Comparison of ENCODE assay signal across 2 fruit fly cellular contexts in the genomic region with DNA sequence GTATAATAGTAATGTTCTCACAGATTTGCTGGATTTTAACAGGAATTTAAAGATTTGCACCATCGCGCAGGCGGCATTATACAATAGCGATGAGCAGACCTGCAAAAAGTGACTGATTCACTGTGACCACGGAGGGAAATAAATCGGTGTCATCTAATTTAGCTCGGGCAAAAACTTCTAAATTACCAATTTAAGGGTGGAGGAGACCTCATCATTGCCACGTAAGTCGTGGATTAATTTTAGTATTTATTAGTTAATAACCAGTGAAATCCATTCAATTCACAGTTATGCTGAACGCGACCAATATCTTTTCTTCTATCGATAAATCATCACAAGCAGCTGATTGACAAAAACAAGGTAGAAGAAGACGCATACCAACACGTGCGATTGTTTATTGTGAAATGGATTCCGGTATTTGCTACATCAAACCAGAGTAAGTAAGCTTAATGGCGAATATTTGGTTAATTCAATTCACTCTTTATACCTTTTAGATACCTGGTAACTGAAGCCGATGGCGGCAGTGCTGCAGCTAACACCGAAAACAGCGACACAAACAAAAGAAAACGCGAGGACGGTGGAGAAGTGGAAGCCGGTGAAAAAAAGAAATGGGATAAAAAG.
A peak's percentile ranks its signal among the peaks of the same experiment; 100 is the strongest.
TF ChIP-seq lines count a peak whose summit lies in the region.

A gene (minus strand): TSS at position 105 of the 618 bp plus-strand sequence.
A gene (plus strand): TSS at position 369 of the 618 bp plus-strand sequence.

TF ChIP-seq in whole organism, embryonic, 481 proteins besides CTCF, POLR2A, EP300 and RAD21 (continued from another document and continues in another):
- TF ChIP-seq toy (GFP tag; IDR thresholded peaks at IDR 0.05; lab: Robert Waterston, UW) (peak; percentile 64), Dip3 (GFP tag; optimal IDR thresholded peaks at IDR 0.05; lab: Kevin White, UChicago) (peak; percentile 90), amos (GFP tag; IDR thresholded peaks at IDR 0.05; lab: Robert Waterston, UW; ENCODE audit: partially characterized antibody) (peak; percentile 47; the same call in 1 of the 2 replicates), eyg (GFP tag; optimal IDR thresholded peaks at IDR 0.05; lab: Kevin White, UChicago) (peak; percentile 84), CG5953 (GFP tag; IDR thresholded peaks at IDR 0.05; lab: Robert Waterston, UW) (peak; percentile 86), aop (GFP tag; IDR thresholded peaks at IDR 0.05; lab: Robert Waterston, UW) (peak; percentile 66), zf30C (GFP tag; optimal IDR thresholded peaks at IDR 0.05; lab: Kevin White, UChicago) (no peak), BEAF-32 (GFP tag; optimal IDR thresholded peaks at IDR 0.05; lab: Kevin White, UChicago) (peak; percentile 77), CG1529 (GFP tag; optimal IDR thresholded peaks at IDR 0.05; lab: Kevin White, UChicago) (peak; percentile 62), bcd (GFP tag; optimal IDR thresholded peaks at IDR 0.05; lab: Kevin White, UChicago) (peak; percentile 90), NFAT (GFP tag; IDR thresholded peaks at IDR 0.05; lab: Robert Waterston, UW) (peak; percentile 91), HLH3B (GFP tag; IDR thresholded peaks at IDR 0.05; lab: Robert Waterston, UW) (peak; percentile 87), CG9215 (GFP tag; IDR thresholded peaks at IDR 0.05; lab: Robert Waterston, UW) (peak; percentile 91), Doc2 (GFP tag; IDR thresholded peaks at IDR 0.05; lab: Robert Waterston, UW) (peak; percentile 28; the same call in 1 of the 2 replicates), CG13624 (GFP tag; optimal IDR thresholded peaks at IDR 0.05; lab: Kevin White, UChicago) (peak; percentile 94), Sry-δ (GFP tag; optimal IDR thresholded peaks at IDR 0.05; lab: Kevin White, UChicago) (peak; percentile 82), bigmax (GFP tag; optimal IDR thresholded peaks at IDR 0.05; lab: Kevin White, UChicago) (peak; percentile 34), inv (GFP tag; IDR thresholded peaks at IDR 0.05; lab: Robert Waterston, UW; ENCODE audit: partially characterized antibody) (peak; percentile 42; the same call in 1 of the 2 replicates), Dek (tag; optimal IDR thresholded peaks at IDR 0.05; lab: Kevin White, UChicago) (peak; percentile 82), CG11723 (GFP tag; optimal IDR thresholded peaks at IDR 0.05; lab: Kevin White, UChicago) (peak; percentile 78), CG9727 (GFP tag; optimal IDR thresholded peaks at IDR 0.05; lab: Kevin White, UChicago) (peak; percentile 87), sqz (GFP tag; optimal IDR thresholded peaks at IDR 0.05; lab: Kevin White, UChicago) (no peak), CG17328 (GFP tag; IDR thresholded peaks at IDR 0.05; lab: Robert Waterston, UW) (peak; percentile 90), CG12659 (GFP tag; optimal IDR thresholded peaks at IDR 0.05; lab: Kevin White, UChicago) (peak; percentile 92), CG14667 (GFP tag; IDR thresholded peaks at IDR 0.05; lab: Robert Waterston, UW) (peak; percentile 83), CG17802 (tag; optimal IDR thresholded peaks at IDR 0.05; lab: Kevin White, UChicago) (peak; percentile 76), CG2129 (GFP tag; IDR thresholded peaks at IDR 0.05; lab: Robert Waterston, UW; ENCODE audit: partially characterized antibody) (no peak; the same call in 1 of the 2 replicates), Oli (tag; optimal IDR thresholded peaks at IDR 0.05; lab: Kevin White, UChicago) (peak; percentile 87), odd (GFP tag; optimal IDR thresholded peaks at IDR 0.05; lab: Kevin White, UChicago) (peak; percentile 73), Dref (GFP tag; IDR thresholded peaks at IDR 0.05; lab: Robert Waterston, UW) (peak; percentile 66), sd (tag; optimal IDR thresholded peaks at IDR 0.05; lab: Kevin White, UChicago) (peak; percentile 97), NC2β (GFP tag; optimal IDR thresholded peaks at IDR 0.05; lab: Kevin White, UChicago) (peak; percentile 90), lab (GFP tag; optimal IDR thresholded peaks at IDR 0.05; lab: Kevin White, UChicago) (peak; percentile 95), gfzf (GFP tag; optimal IDR thresholded peaks at IDR 0.05; lab: Kevin White, UChicago) (peak; percentile 17), CG17829 (tag; optimal IDR thresholded peaks at IDR 0.05; lab: Kevin White, UChicago) (peak; percentile 93), usp (GFP tag; optimal IDR thresholded peaks at IDR 0.05; lab: Kevin White, UChicago) (no peak), CG15269 (tag; optimal IDR thresholded peaks at IDR 0.05; lab: Kevin White, UChicago) (peak; percentile 88), CG31365 (tag; optimal IDR thresholded peaks at IDR 0.05; lab: Kevin White, UChicago) (peak; percentile 49), Rx (GFP tag; IDR thresholded peaks at IDR 0.05; lab: Robert Waterston, UW) (peak; percentile 88), sim (GFP tag; IDR thresholded peaks at IDR 0.05; lab: Robert Waterston, UW) (peak; percentile 69; the same call in 1 of the 2 replicates), CG3065 (GFP tag; optimal IDR thresholded peaks at IDR 0.05; lab: Kevin White, UChicago) (peak; percentile 77), CG32767 (GFP tag; IDR thresholded peaks at IDR 0.05; lab: Robert Waterston, UW) (peak; percentile 79; the same call in 1 of the 2 replicates), CG17912 (GFP tag; optimal IDR thresholded peaks at IDR 0.05; lab: Kevin White, UChicago) (peak; percentile 68), CG18764 (GFP tag; optimal IDR thresholded peaks at IDR 0.05; lab: Kevin White, UChicago) (peak; percentile 88), CG2116 (GFP tag; optimal IDR thresholded peaks at IDR 0.05; lab: Kevin White, UChicago) (peak; percentile 82), eve (GFP tag; optimal IDR thresholded peaks at IDR 0.05; lab: Kevin White, UChicago) (no peak), CG6854 (GFP tag; optimal IDR thresholded peaks at IDR 0.05; lab: Kevin White, UChicago) (peak; percentile 74), zen (tag; optimal IDR thresholded peaks at IDR 0.05; lab: Kevin White, UChicago) (peak; percentile 83), zfh1 (GFP tag; IDR thresholded peaks at IDR 0.05; lab: Robert Waterston, UW) (peak; percentile 92), CG34376 (GFP tag; optimal IDR thresholded peaks at IDR 0.05; lab: Kevin White, UChicago) (peak; percentile 92), Poxn (GFP tag; IDR thresholded peaks at IDR 0.05; lab: Robert Waterston, UW) (peak; percentile 81), Dbx (GFP tag; IDR thresholded peaks at IDR 0.05; lab: Robert Waterston, UW) (peak; percentile 95), CrebB (tag; optimal IDR thresholded peaks at IDR 0.05; lab: Kevin White, UChicago) (peak; percentile 87), CG7987 (GFP tag; optimal IDR thresholded peaks at IDR 0.05; lab: Kevin White, UChicago) (peak; percentile 81), Xbp1 (GFP tag; optimal IDR thresholded peaks at IDR 0.05; lab: Kevin White, UChicago) (peak; percentile 95), ham (GFP tag; IDR thresholded peaks at IDR 0.05; lab: Robert Waterston, UW) (peak; percentile 61; the same call in 1 of the 2 replicates), al (GFP tag; IDR thresholded peaks at IDR 0.05; lab: Robert Waterston, UW) (peak; percentile 93), CG4730 (GFP tag; IDR thresholded peaks at IDR 0.05; lab: Robert Waterston, UW) (peak; percentile 74), Mrtf (GFP tag; IDR thresholded peaks at IDR 0.05; lab: Robert Waterston, UW) (peak; percentile 82), Eip74EF (GFP tag; optimal IDR thresholded peaks at IDR 0.05; lab: Kevin White, UChicago) (peak in 1 of 2 experiments; percentile 78)

TF ChIP-seq in whole organism, prepupa, 60 proteins besides CTCF, POLR2A, EP300 and RAD21 (continued from another document):
- TF ChIP-seq CG31627 (GFP tag; optimal IDR thresholded peaks at IDR 0.05; lab: Kevin White, UChicago) (peak; percentile 91), Smox (GFP tag; optimal IDR thresholded peaks at IDR 0.05; lab: Kevin White, UChicago) (peak; percentile 83), Gug (GFP tag; IDR thresholded peaks at IDR 0.05; lab: Robert Waterston, UW) (peak; percentile 92), vri (GFP tag; optimal IDR thresholded peaks at IDR 0.05; lab: Kevin White, UChicago) (peak; percentile 66), Ets96B (tag; optimal IDR thresholded peaks at IDR 0.05; lab: Kevin White, UChicago) (peak; percentile 86), CG11902 (GFP tag; optimal IDR thresholded peaks at IDR 0.05; lab: Kevin White, UChicago) (peak; percentile 78), Hr38 (GFP tag; optimal IDR thresholded peaks at IDR 0.05; lab: Kevin White, UChicago) (peak; percentile 65), Eip78C (GFP tag; lab: Kevin White, UChicago) (peak; percentile 92), CG3032 (tag; optimal IDR thresholded peaks at IDR 0.05; lab: Kevin White, UChicago) (peak; percentile 89), CG32006 (GFP tag; optimal IDR thresholded peaks at IDR 0.05; lab: Kevin White, UChicago) (peak; percentile 88), CG9139 (GFP tag; optimal IDR thresholded peaks at IDR 0.05; lab: Kevin White, UChicago) (peak; percentile 15), Ets21C (GFP tag; optimal IDR thresholded peaks at IDR 0.05; lab: Kevin White, UChicago) (no peak)
TF ChIP-seq in whole organism, prepupa: peak in this region for 53.
